Worm (Caenorhabditis elegans) whole organism, L4 larva: ENCODE data around the gene clec-85.
"Not testable (repeated sequence)": the region's sequence is repeated elsewhere in the genome, so short reads cannot be mapped to it uniquely, and the experiment has no call there.

Experiments
- F26F4.8 ChIP-seq: fragments of 200-800 bp; sonication (Bioruptor generic); conservative IDR thresholded peaks from 2 replicates; pipeline ENCODE4 v1.3.6; 2022; ENCODE audit warnings: missing genetic modification characterization, missing compliant biosample characterization
- F44E2.7 ChIP-seq: fragments of 200-800 bp; sonication (Bioruptor generic); IDR thresholded peaks from 2 replicates; pipeline ENCODE4 v2.1.2; 2022; ENCODE audit warnings: missing genetic modification characterization, missing compliant biosample characterization
- T20F7.1 ChIP-seq: fragments of 200-800 bp; sonication (Bioruptor generic); optimal IDR thresholded peaks from 2 replicates; lab custom pipeline; 2018; ENCODE audit warnings: mild to moderate bottlenecking, missing genetic modification characterization, missing compliant biosample characterization
- Y105C5A.15 ChIP-seq: fragments of 200-800 bp; sonication (Bioruptor generic); IDR thresholded peaks from 2 replicates; pipeline ENCODE4 v1.3.6; 2022; ENCODE audit warnings: missing genetic modification characterization, missing compliant biosample characterization
- Y5F2A.4 ChIP-seq: fragments of 200-800 bp; sonication (Bioruptor generic); optimal IDR thresholded peaks from 2 replicates; lab custom pipeline; 2018; ENCODE audit warnings: mild to moderate bottlenecking, missing genetic modification characterization, missing compliant biosample characterization
- Y75B8A.6 ChIP-seq: fragments of 200-800 bp; sonication (Bioruptor generic); IDR thresholded peaks from 2 replicates; pipeline ENCODE4 v1.3.6; 2022; ENCODE audit warnings: missing genetic modification reagents, missing genetic modification characterization, missing compliant biosample characterization
- aha-1 ChIP-seq: fragments of 150-350 bp; peaks from one replicate; lab custom pipeline; 2014; ENCODE audit warnings: missing biosample characterization, missing genetic modification characterization
- ama-1 ChIP-seq: fragments of 150-350 bp; optimal IDR thresholded peaks from 2 replicates; lab custom pipeline; 2014; ENCODE audit warnings: inconsistent platforms, mixed read lengths
- arid-1 ChIP-seq: fragments of 200-800 bp; sonication (Bioruptor generic); conservative IDR thresholded peaks from 2 replicates; pipeline ENCODE4 v1.3.6; 2022; ENCODE audit warnings: missing genetic modification reagents, missing genetic modification characterization, missing compliant biosample characterization
- ceh-32 ChIP-seq: sonication (generic microtip); optimal IDR thresholded peaks from 2 replicates; lab custom pipeline; 2016; ENCODE audit warnings: mild to moderate bottlenecking, missing genetic modification characterization, missing compliant biosample characterization; ENCODE audit not compliant: poor library complexity
- ceh-44 ChIP-seq: fragments of 200-800 bp; sonication (Bioruptor generic); IDR thresholded peaks from 2 replicates; pipeline ENCODE4 v1.3.6; 2022; ENCODE audit warnings: missing genetic modification reagents, missing genetic modification characterization, missing compliant biosample characterization
- daf-19 ChIP-seq: fragments of 200-800 bp; sonication (Bioruptor generic); conservative IDR thresholded peaks from 2 replicates; pipeline ENCODE4 v1.3.6; 2022; ENCODE audit warnings: missing genetic modification characterization, missing compliant biosample characterization
- dmd-9 ChIP-seq: fragments of 200-800 bp; sonication (Bioruptor generic); IDR thresholded peaks from 2 replicates; pipeline ENCODE4 v1.3.6; 2022; ENCODE audit warnings: missing genetic modification reagents, missing genetic modification characterization, missing compliant biosample characterization
- dpl-1 ChIP-seq: fragments of 150-350 bp; optimal IDR thresholded peaks from 2 replicates; lab custom pipeline; 2014; ENCODE audit warnings: missing biosample characterization, missing genetic modification reagents, missing genetic modification characterization
- dve-1 ChIP-seq: sonication (generic microtip); optimal IDR thresholded peaks from 2 replicates; lab custom pipeline; 2017; ENCODE audit warnings: antibody characterized with exemption, mild to moderate bottlenecking, missing genetic modification characterization, missing compliant biosample characterization; ENCODE audit not compliant: insufficient read depth
- egl-43 ChIP-seq: fragments of 200-800 bp; sonication (Bioruptor generic); IDR thresholded peaks from 2 replicates; pipeline ENCODE4 v1.3.6; 2022; ENCODE audit warnings: missing genetic modification reagents, missing genetic modification characterization, missing compliant biosample characterization
- fkh-10 ChIP-seq: fragments of 150-350 bp; optimal IDR thresholded peaks from 2 replicates; lab custom pipeline; 2014; ENCODE audit warnings: missing biosample characterization, missing genetic modification reagents, missing genetic modification characterization
- fos-1 ChIP-seq: fragments of 150-350 bp; optimal IDR thresholded peaks from 2 replicates; lab custom pipeline; 2014; ENCODE audit warnings: missing biosample characterization, missing genetic modification characterization
- hlh-11 ChIP-seq: fragments of 200-800 bp; sonication (Bioruptor generic); optimal IDR thresholded peaks from 2 replicates; lab custom pipeline; 2018; ENCODE audit warnings: mild to moderate bottlenecking, missing genetic modification characterization, missing compliant biosample characterization
- lin-1 ChIP-seq: fragments of 200-800 bp; sonication (Bioruptor generic); IDR thresholded peaks from 2 replicates; pipeline ENCODE4 v1.3.6; 2022; ENCODE audit warnings: missing genetic modification reagents, missing genetic modification characterization, missing compliant biosample characterization
- lin-29 ChIP-seq: fragments of 200-800 bp; sonication (Bioruptor generic); IDR thresholded peaks from 2 replicates; pipeline ENCODE4 v1.3.6; 2022; ENCODE audit warnings: missing genetic modification reagents, missing genetic modification characterization, missing compliant biosample characterization
- madf-5 ChIP-seq, 2 experiments: fragments of 200-800 bp; sonication (Bioruptor generic); IDR thresholded peaks; 2 replicates each; pipeline ENCODE4 v1.3.6; 2022; ENCODE audit warnings: missing compliant biosample characterization in 2 of 2, missing genetic modification characterization in 2 of 2
- madf-9 ChIP-seq: fragments of 200-800 bp; sonication (Bioruptor generic); conservative IDR thresholded peaks from 2 replicates; pipeline ENCODE4 v1.3.6; 2022; ENCODE audit warnings: missing genetic modification reagents, missing genetic modification characterization, missing compliant biosample characterization
- mxl-2 ChIP-seq: fragments of 200-800 bp; sonication (Bioruptor generic); conservative IDR thresholded peaks from 2 replicates; pipeline ENCODE4 v1.3.6; 2022; ENCODE audit warnings: missing genetic modification reagents, missing genetic modification characterization, missing compliant biosample characterization
- mxl-3 ChIP-seq: fragments of 200-800 bp; sonication (Bioruptor generic); optimal IDR thresholded peaks from 2 replicates; lab custom pipeline; 2018; ENCODE audit warnings: mild to moderate bottlenecking, missing genetic modification characterization, missing compliant biosample characterization
- nhr-41 ChIP-seq: fragments of 200-800 bp; sonication (Bioruptor generic); IDR thresholded peaks from 2 replicates; pipeline ENCODE4 v1.3.6; 2022; ENCODE audit warnings: missing genetic modification reagents, missing genetic modification characterization, missing compliant biosample characterization
- nhr-42 ChIP-seq: fragments of 200-800 bp; sonication (Bioruptor generic); IDR thresholded peaks from 2 replicates; pipeline ENCODE4 v1.3.6; 2022; ENCODE audit warnings: missing genetic modification characterization, missing compliant biosample characterization
- nhr-48 ChIP-seq: sonication (generic microtip); optimal IDR thresholded peaks from 2 replicates; lab custom pipeline; 2016; ENCODE audit warnings: mild to moderate bottlenecking, missing genetic modification characterization, missing compliant biosample characterization
- nhr-76 ChIP-seq: fragments of 150-350 bp; optimal IDR thresholded peaks from 2 replicates; lab custom pipeline; 2014; ENCODE audit warnings: missing biosample characterization, missing genetic modification characterization
- pqm-1 ChIP-seq: sonication (generic microtip); optimal IDR thresholded peaks from 2 replicates; lab custom pipeline; 2017; ENCODE audit warnings: missing biosample characterization, missing genetic modification characterization
- rbr-2 ChIP-seq: sonication (generic microtip); optimal IDR thresholded peaks from 2 replicates; lab custom pipeline; 2016; ENCODE audit warnings: missing genotype, missing genetic modification characterization, missing compliant biosample characterization
- set-16 ChIP-seq: fragments of 200-800 bp; sonication (Bioruptor generic); IDR thresholded peaks from 2 replicates; pipeline ENCODE4 v1.3.6; 2022; ENCODE audit warnings: missing genetic modification reagents, missing genetic modification characterization, missing compliant biosample characterization
- snpc-1.2 ChIP-seq: fragments of 200-800 bp; sonication (Bioruptor generic); IDR thresholded peaks from 2 replicates; pipeline ENCODE4 v1.3.6; 2022; ENCODE audit warnings: missing genetic modification reagents, missing genetic modification characterization, missing compliant biosample characterization
- unc-62 ChIP-seq, 3 experiments: fragments of 150-350 bp in 1 of 3; sonication (generic microtip); optimal IDR thresholded peaks in 2 of 3; peaks in 1 of 3; 1 replicate in 1 of 3; 2 replicates in 2 of 3; lab custom pipeline; 2014 to 2017; ENCODE audit warnings: missing biosample characterization in 3 of 3, missing genetic modification characterization in 3 of 3, missing genetic modification reagents in 3 of 3, missing genotype in 1 of 3
- zag-1 ChIP-seq: fragments of 150-350 bp; optimal IDR thresholded peaks from 2 replicates; lab custom pipeline; 2014; ENCODE audit warnings: missing biosample characterization, missing genetic modification characterization
- zfp-3 ChIP-seq: fragments of 200-800 bp; sonication (Bioruptor generic); conservative IDR thresholded peaks from 2 replicates; pipeline ENCODE4 v1.3.6; 2022; ENCODE audit warnings: missing genetic modification reagents, missing genetic modification characterization, missing compliant biosample characterization
- zip-11 ChIP-seq: fragments of 200-800 bp; sonication (Bioruptor generic); IDR thresholded peaks from 2 replicates; pipeline ENCODE4 v1.3.6; 2022; ENCODE audit warnings: missing genetic modification characterization, missing compliant biosample characterization

clec-85 gene

ce11 chrIV:2884134-2884533 is 33.4 kb downstream of the clec-85 start:
- TF ChIP-seq unc-62 (GFP tag; optimal IDR thresholded peaks at IDR 0.05 in 1 of 2; lab: Kevin White, UChicago) = peak in 1 of 2 experiments; percentile 93
- not testable (repeated sequence) for TF ChIP-seq unc-62 (tag; optimal IDR thresholded peaks at IDR 0.05; lab: Kevin White, UChicago)
- peak; percentile 19 for TF ChIP-seq aha-1 (tag; lab: Kevin White, UChicago)
- 0 out of 2 replicates have a peak, but pooled peaks have one; percentile 9 for TF ChIP-seq set-16

- no peak for TF ChIP-seq nhr-48 (tag; lab: Kevin White, UChicago)
- no peak for TF ChIP-seq fos-1 (tag; lab: Kevin White, UChicago)
- no peak for TF ChIP-seq dmd-9 (GFP tag; lab: Robert Waterston, UW)
- no peak for TF ChIP-seq dpl-1 (GFP tag; lab: Kevin White, UChicago)
Measured at ce11 chrIV:2885260-2885659, 34.6 kb downstream of the clec-85 start.

ce11 chrIV:2886655-2887054 is 36.0 kb downstream of the clec-85 start, which contains the start of gene dml-1:
TSS of gene dml-1 (plus strand) at chrIV:2886955.
- TF ChIP-seq arid-1 (GFP tag; lab: Robert Waterston, UW) (no peak), F44E2.7 (GFP tag; lab: Robert Waterston, UW) (no peak), daf-19 (GFP tag; lab: Robert Waterston, UW) (no peak), nhr-76 (no peak), ceh-44 (GFP tag; lab: Robert Waterston, UW) (no peak), Y75B8A.6 (GFP tag; lab: Robert Waterston, UW) (no peak), mxl-2 (GFP tag; lab: Robert Waterston, UW) (no peak), mxl-3 (GFP tag; lab: Kevin White, UChicago) (no peak), zag-1 (tag; lab: Kevin White, UChicago) (no peak), nhr-41 (GFP tag; lab: Robert Waterston, UW) (no peak), ceh-32 (tag; lab: Kevin White, UChicago) (no peak), snpc-1.2 (GFP tag; lab: Robert Waterston, UW) (no peak), ama-1 (lab: Kevin White, UChicago) (no peak), dve-1 (tag; lab: Kevin White, UChicago) (no peak), rbr-2 (no peak), zfp-3 (no peak), madf-5 (GFP tag; IDR thresholded peaks at IDR 0.05; lab: Robert Waterston, UW) (no peak), nhr-42 (GFP tag; lab: Robert Waterston, UW) (no peak)

ce11 chrIV:2887245-2887644 is 36.6 kb downstream of the clec-85 start:
- no peak for TF ChIP-seq fkh-10 (GFP tag; lab: Kevin White, UChicago)
- TF ChIP-seq set-16 = peak; percentile 71
- no peak for TF ChIP-seq snpc-1.2 (GFP tag; lab: Robert Waterston, UW)
- no peak for TF ChIP-seq pqm-1 (tag; lab: Kevin White, UChicago)
- no peak for TF ChIP-seq lin-29 (GFP tag; lab: Robert Waterston, UW)
- TF ChIP-seq egl-43 (GFP tag; lab: Robert Waterston, UW) = 0 out of 2 replicates have a peak, but pooled peaks have one; percentile 7
- TF ChIP-seq lin-1 (GFP tag; lab: Robert Waterston, UW) = no peak
- TF ChIP-seq T20F7.1 (GFP tag; lab: Kevin White, UChicago) = no peak
- no peak for TF ChIP-seq madf-9 (GFP tag; lab: Robert Waterston, UW)
- no peak for TF ChIP-seq Y5F2A.4 (GFP tag; lab: Kevin White, UChicago)
- TF ChIP-seq F26F4.8 (GFP tag; lab: Robert Waterston, UW) = no peak
- TF ChIP-seq zip-11 (GFP tag; lab: Robert Waterston, UW) = no peak
- TF ChIP-seq Y105C5A.15 = no peak
- no peak for TF ChIP-seq mxl-2 (GFP tag; lab: Robert Waterston, UW)
- no peak for TF ChIP-seq hlh-11 (tag; lab: Kevin White, UChicago)
